Worm (Caenorhabditis elegans) whole organism, L4 larva: ENCODE results near the gene C18E9.8.

Experiments used
- ama-1 ChIP-seq: fragments of 150-350 bp; optimal IDR thresholded peaks from 2 replicates; lab custom pipeline; 2014; ENCODE audit warnings: inconsistent platforms, mixed read lengths
- ceh-82 ChIP-seq: sonication (generic microtip); optimal IDR thresholded peaks from 2 replicates; lab custom pipeline; 2017; ENCODE audit warnings: missing biosample characterization, missing genetic modification characterization
- lin-1 ChIP-seq: fragments of 200-800 bp; sonication (Bioruptor generic); IDR thresholded peaks from 2 replicates; pipeline ENCODE4 v1.3.6; 2022; ENCODE audit warnings: missing genetic modification reagents, missing genetic modification characterization, missing compliant biosample characterization
- pqm-1 ChIP-seq: sonication (generic microtip); optimal IDR thresholded peaks from 2 replicates; lab custom pipeline; 2017; ENCODE audit warnings: missing biosample characterization, missing genetic modification characterization
- snpc-4 ChIP-seq: fragments of 150-350 bp; optimal IDR thresholded peaks from 2 replicates; lab custom pipeline; 2014; ENCODE audit warnings: missing biosample characterization, missing genetic modification characterization
- zip-11 ChIP-seq: fragments of 200-800 bp; sonication (Bioruptor generic); IDR thresholded peaks from 2 replicates; pipeline ENCODE4 v1.3.6; 2022; ENCODE audit warnings: missing genetic modification characterization, missing compliant biosample characterization

- no peak for TF ChIP-seq ama-1 (lab: Kevin White, UChicago)
- TF ChIP-seq pqm-1 (tag; lab: Kevin White, UChicago): no peak
- TF ChIP-seq lin-1 (GFP tag; lab: Robert Waterston, UW): no peak
- TF ChIP-seq zip-11 (GFP tag; lab: Robert Waterston, UW): no peak
- TF ChIP-seq snpc-4 (tag; lab: Kevin White, UChicago): no peak
- no peak for TF ChIP-seq ceh-82
These were observed 5.2 kb downstream of the C18E9.8 start, which contains the start of gene C18E9.7 for ce11 chrII:8982683-8983082.
